Worm (Caenorhabditis elegans): Measurements from ENCODE around the gene F55A11.6.
"Not testable (repeated sequence)": the region's sequence is repeated elsewhere in the genome, so short reads cannot be mapped to it uniquely, and the experiment has no call there.

F55A11.6 gene

DNA sequence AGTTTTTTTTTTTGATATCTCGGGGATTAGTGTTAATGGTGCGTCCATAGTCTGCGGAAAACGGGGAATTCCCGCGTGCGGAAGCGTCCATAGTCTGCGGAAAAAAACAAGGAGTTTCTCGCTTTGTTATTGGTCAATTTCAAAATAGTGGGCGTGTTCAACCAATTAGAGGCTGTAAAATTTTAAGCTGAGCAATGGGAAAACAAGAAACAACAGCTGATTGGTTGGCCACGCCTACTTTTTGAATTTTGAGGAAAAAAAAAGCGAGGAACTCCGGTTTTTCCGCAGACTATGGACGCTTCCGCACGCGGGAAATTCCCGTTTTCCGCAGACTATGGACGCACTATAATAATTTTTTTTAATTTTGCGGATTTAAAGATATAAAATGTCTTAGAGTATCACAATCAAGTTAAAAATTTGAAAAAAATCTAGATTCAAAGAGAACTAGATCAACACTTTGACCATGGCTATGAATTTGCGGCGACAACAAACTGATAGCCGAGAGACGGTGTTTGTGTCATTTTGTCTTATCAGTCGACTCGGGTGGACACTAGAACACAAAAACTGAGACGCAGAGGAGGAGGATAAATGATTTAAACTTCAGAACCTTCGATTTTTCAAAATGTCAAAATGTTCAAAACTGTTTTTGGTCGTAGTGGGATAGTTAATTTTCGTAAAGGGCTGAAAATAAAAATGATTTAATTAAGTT lies 46.6 kb downstream of the F55A11.6 start:
- TF ChIP-seq dve-1 (tag; optimal IDR thresholded peaks at IDR 0.05; ENCODE audit: insufficient read depth), result peak; percentile 63
- TF ChIP-seq lin-38 (GFP tag; IDR thresholded peaks at IDR 0.05), result 0 out of 2 replicates have a peak, but pooled peaks have one; percentile 22
- peak; percentile 62 for TF ChIP-seq nhr-28 (tag; optimal IDR thresholded peaks at IDR 0.05)
- peak; percentile 0 for TF ChIP-seq ama-1 (optimal IDR thresholded peaks at IDR 0.05)
- TF ChIP-seq dmd-6 (GFP tag; IDR thresholded peaks at IDR 0.05), result peak; percentile 41
- TF ChIP-seq daf-16 (GFP tag; optimal IDR thresholded peaks at IDR 0.05), result not testable (repeated sequence)
- TF ChIP-seq daf-16 (tag; optimal IDR thresholded peaks at IDR 0.05), result peak; percentile 34

ce11 chrV:11823978-11824377 lies 47.3 kb downstream of the F55A11.6 start:
- TF ChIP-seq nhr-10 (tag; optimal IDR thresholded peaks at IDR 0.05) (peak; percentile 98), lsy-2 (tag; optimal IDR thresholded peaks at IDR 0.05) (peak in 1 of 2 experiments; percentile 76), F49E8.2 (tag; optimal IDR thresholded peaks at IDR 0.05; ENCODE audit: borderline replicate concordance) (no peak), madf-9 (GFP tag; conservative IDR thresholded peaks at IDR 0.05) (no peak), F10B5.3 (tag; optimal IDR thresholded peaks at IDR 0.05) (no peak), hlh-11 (tag; optimal IDR thresholded peaks at IDR 0.05) (peak; percentile 96), nhr-11 (tag; optimal IDR thresholded peaks at IDR 0.05) (peak; percentile 80), unc-62 (GFP tag; optimal IDR thresholded peaks at IDR 0.05 in 1 of 2) (peak in 1 of 2 experiments; percentile 93), unc-62 (tag; optimal IDR thresholded peaks at IDR 0.05) (no peak), duxl-1 (tag; optimal IDR thresholded peaks at IDR 0.05; ENCODE audit: poor library complexity) (no peak), F44E2.7 (GFP tag; IDR thresholded peaks at IDR 0.05) (no peak), lim-7 (GFP tag; IDR thresholded peaks at IDR 0.05) (no peak), F26F4.8 (GFP tag; conservative IDR thresholded peaks at IDR 0.05) (no peak), nhr-111 (GFP tag; optimal IDR thresholded peaks at IDR 0.05) (no peak), pqm-1 (tag; optimal IDR thresholded peaks at IDR 0.05) (peak; percentile 68), mes-2 (tag; optimal IDR thresholded peaks at IDR 0.05; ENCODE audit: poor library complexity, severe bottlenecking) (peak; percentile 52), php-3 (GFP tag; IDR thresholded peaks at IDR 0.05) (peak; percentile 91), ctbp-1 (GFP tag; IDR thresholded peaks at IDR 0.05) (no peak), spr-1 (tag; optimal IDR thresholded peaks at IDR 0.05) (peak; percentile 1), pha-4 (GFP tag; IDR thresholded peaks at IDR 0.05) (no peak; the same call in 1 of the 2 replicates), pha-4 (tag; optimal IDR thresholded peaks at IDR 0.05) (peak; percentile 54), mep-1 (tag; optimal IDR thresholded peaks at IDR 0.05) (peak; percentile 79), ZK546.5 (tag; optimal IDR thresholded peaks at IDR 0.05) (no peak), unc-39 (tag; optimal IDR thresholded peaks at IDR 0.05) (no peak), lin-13 (GFP tag; optimal IDR thresholded peaks at IDR 0.05) (peak; percentile 28), hmg-1.1 (GFP tag; IDR thresholded peaks at IDR 0.05) (peak; percentile 43), saeg-2 (GFP tag; IDR thresholded peaks at IDR 0.05) (no peak), lin-38 (GFP tag; IDR thresholded peaks at IDR 0.05) (peak; percentile 19; the same call in 1 of the 2 replicates), egl-43 (GFP tag; IDR thresholded peaks at IDR 0.05) (no peak), ama-1 (optimal IDR thresholded peaks at IDR 0.05) (peak; percentile 79), hlh-30 (tag; optimal IDR thresholded peaks at IDR 0.05; ENCODE audit: insufficient read depth) (peak; percentile 95), dpl-1 (GFP tag; optimal IDR thresholded peaks at IDR 0.05) (peak; percentile 35), nhr-42 (GFP tag; IDR thresholded peaks at IDR 0.05) (peak; percentile 60; the same call in 1 of the 2 replicates), zfp-2 (tag; optimal IDR thresholded peaks at IDR 0.05) (no peak), nhr-28 (tag; optimal IDR thresholded peaks at IDR 0.05) (peak; percentile 95), daf-16 (GFP tag; optimal IDR thresholded peaks at IDR 0.05) (peak in 1 of 2 experiments; percentile 52), daf-16 (tag; optimal IDR thresholded peaks at IDR 0.05) (peak; percentile 89), egl-27 (tag; optimal IDR thresholded peaks at IDR 0.05) (no peak), mdt-29 (GFP tag; IDR thresholded peaks at IDR 0.05) (peak; percentile 90), cey-2 (tag; optimal IDR thresholded peaks at IDR 0.05; ENCODE audit: borderline replicate concordance, insufficient read depth) (peak; percentile 30), mdl-1 (tag; optimal IDR thresholded peaks at IDR 0.05) (peak in 1 of 2 experiments; percentile 81), lin-29 (GFP tag; IDR thresholded peaks at IDR 0.05) (no peak), dve-1 (tag; optimal IDR thresholded peaks at IDR 0.05; ENCODE audit: insufficient read depth) (peak; percentile 93), R02D3.7 (tag; optimal IDR thresholded peaks at IDR 0.05) (no peak), mxl-2 (GFP tag; conservative IDR thresholded peaks at IDR 0.05) (no peak)

Data from whole organism, L4 larva.